Fruit fly (Drosophila melanogaster) Kc167 (cell line): ENCODE results near the gene CG13060.

ENCODE experiments used
- Myc ChIP-seq: fragments of >200 bp; optimal IDR thresholded peaks from 2 replicates; lab custom pipeline; 2017; ENCODE audit warnings: missing external identifiers
- Sin3A ChIP-seq: fragments of >200 bp; optimal IDR thresholded peaks from 2 replicates; lab custom pipeline; 2018; ENCODE audit warnings: missing external identifiers
- h ChIP-seq: fragments of >200 bp; optimal IDR thresholded peaks from 3 replicates; lab custom pipeline; 2018; ENCODE audit warnings: missing external identifiers
- insv ChIP-seq: fragments of >200 bp; optimal IDR thresholded peaks from 3 replicates; lab custom pipeline; 2018; ENCODE audit warnings: missing external identifiers
- psq ChIP-seq: fragments of >200 bp; optimal IDR thresholded peaks from 2 replicates; lab custom pipeline; 2017; ENCODE audit warnings: missing external identifiers
- ttk ChIP-seq: sonication (Bioruptor generic); optimal IDR thresholded peaks from 2 replicates; lab custom pipeline; 2017; ENCODE audit warnings: missing external identifiers

CG13060 gene

DNA sequence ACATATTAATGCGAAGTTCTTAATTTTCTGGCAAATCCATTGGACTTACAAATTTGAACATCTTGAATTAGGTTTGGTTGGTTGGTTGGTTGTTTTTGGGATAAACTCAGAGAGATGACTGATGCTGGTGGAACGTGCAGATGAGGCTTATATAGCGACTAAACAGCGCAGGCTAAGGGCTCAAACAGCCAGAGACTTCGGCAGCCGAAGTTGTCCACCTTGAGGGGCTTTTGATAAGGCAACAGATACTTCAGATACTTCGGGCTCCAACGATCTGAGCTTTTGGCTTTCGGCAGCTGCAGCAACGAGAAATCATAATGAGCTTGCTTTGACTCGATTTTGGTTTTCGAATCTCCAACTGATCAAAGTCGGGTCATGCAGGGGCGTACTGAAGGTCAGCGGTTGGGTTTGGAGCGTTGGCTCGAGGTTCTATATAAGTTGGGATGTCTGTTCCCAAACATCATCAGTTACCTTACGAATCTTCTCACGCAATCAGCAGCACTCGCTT lies at the start of gene CG13060, which contains the start of gene CG13041:
Gene CG13060, plus strand, starts transcription at position 458 of the 508 bp plus-strand sequence.
Gene CG13041, minus strand, starts transcription at position 128 of the 508 bp plus-strand sequence.
- no peak for TF ChIP-seq insv (lab: Kevin White, UChicago)
- no peak for TF ChIP-seq h (lab: Kevin White, UChicago)
- no peak for TF ChIP-seq ttk
- no peak for TF ChIP-seq psq (lab: Kevin White, UChicago)
- no peak for TF ChIP-seq Sin3A (lab: Kevin White, UChicago)
- no peak for TF ChIP-seq Myc (lab: Kevin White, UChicago)

DNA sequence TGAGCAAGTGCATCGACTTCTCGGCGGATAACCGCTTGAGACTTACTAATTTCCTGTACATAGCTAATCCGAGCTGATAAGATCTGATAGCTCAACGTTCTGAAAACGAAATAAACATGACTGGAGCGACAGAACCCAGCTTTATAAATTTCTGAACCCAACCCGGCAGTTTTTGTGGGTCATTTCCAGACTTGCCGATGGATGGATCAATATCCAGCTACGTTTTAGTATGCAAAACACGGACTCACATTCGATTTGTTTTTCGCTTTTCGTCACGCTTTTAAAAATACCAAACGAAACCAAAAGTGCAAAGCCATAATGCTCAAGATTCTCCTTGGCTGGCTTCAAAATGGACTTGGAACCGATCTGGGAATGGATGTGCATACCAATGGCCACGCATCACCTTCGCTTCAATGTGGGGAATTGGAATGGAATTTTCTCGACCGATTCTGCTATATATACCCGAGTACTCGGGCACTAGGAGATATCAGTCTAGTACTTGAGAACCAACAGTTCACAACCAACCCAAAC lies 48.8 kb upstream of the CG13060 start, which contains the start of the genes CG34248 and CG13067:
Gene CG34248, minus strand, starts transcription at position 101 of the 531 bp plus-strand sequence.
Gene CG13067, plus strand, starts transcription at position 481 of the 531 bp plus-strand sequence.
- TF ChIP-seq insv (lab: Kevin White, UChicago) = no peak
- no peak for TF ChIP-seq h (lab: Kevin White, UChicago)
- no peak for TF ChIP-seq psq (lab: Kevin White, UChicago)
- TF ChIP-seq Myc (lab: Kevin White, UChicago) = no peak
- no peak for TF ChIP-seq Sin3A (lab: Kevin White, UChicago)
- no peak for TF ChIP-seq ttk

DNA sequence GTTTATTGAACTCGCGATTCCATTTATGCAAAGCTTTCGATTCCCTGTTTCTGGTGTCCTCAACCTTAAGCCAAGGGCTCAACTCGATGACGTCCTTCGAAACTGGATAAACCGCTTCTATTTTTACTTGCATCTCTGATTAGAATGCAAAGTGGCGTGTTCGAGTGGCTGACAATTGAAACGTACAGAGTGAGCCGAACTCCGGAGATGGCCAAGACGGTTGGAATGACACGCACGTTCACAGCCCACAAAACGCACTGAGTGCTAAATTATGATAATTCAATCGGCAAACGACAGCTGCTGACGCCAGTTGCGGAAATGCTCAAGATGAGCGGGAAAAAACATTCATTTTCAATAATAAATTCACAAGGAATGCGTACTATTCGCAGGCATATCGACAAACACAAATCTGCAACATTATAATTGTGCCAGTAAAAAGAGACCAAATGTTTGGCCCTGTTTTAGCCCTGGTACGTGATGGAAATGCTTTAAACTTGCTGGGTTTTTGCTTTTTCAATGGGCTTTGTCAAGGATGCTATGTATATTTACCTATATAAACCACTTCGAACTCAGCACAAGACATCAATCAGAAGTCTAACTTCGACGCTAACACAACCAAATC lies 47.2 kb upstream of the CG13060 start, which contains the start of gene CG13066:
Gene CG13066, plus strand, starts transcription at position 572 of the 622 bp plus-strand sequence.
- TF ChIP-seq psq (lab: Kevin White, UChicago) = no peak
- no peak for TF ChIP-seq Myc (lab: Kevin White, UChicago)
- TF ChIP-seq ttk = no peak
- TF ChIP-seq Sin3A (lab: Kevin White, UChicago) = no peak
- no peak for TF ChIP-seq h (lab: Kevin White, UChicago)
- no peak for TF ChIP-seq insv (lab: Kevin White, UChicago)

DNA sequence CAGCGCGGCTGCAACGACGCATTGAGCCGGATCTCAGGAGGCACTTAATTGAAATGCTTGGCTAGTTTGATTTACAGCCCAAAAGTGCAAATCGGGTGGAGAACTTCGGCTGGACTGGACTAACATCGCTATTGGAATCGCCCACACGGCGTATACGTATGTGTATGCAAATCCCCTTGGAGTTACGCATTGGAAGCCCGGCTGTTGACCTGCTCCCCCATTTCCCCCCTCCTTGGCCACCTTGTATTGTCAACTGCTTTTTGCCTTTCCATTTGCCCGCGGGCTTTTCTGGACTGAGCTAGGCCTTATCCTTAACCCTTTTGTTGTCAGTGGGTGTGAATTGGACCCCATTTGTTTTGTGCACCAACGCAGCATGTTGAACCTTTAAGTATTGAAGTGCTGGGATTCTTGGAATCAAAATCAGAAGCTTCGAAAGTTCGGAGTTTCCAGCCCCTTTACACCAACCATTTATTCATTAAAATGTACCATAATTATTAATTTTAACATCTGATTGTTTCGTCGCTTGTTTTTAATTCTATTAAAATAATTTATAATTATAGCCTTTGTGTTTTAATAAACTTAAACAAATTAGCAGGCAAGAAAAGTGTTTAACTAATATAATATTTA lies 44.2 kb upstream of the CG13060 start:
- no peak for TF ChIP-seq Sin3A (lab: Kevin White, UChicago)
- no peak for TF ChIP-seq h (lab: Kevin White, UChicago)
- no peak for TF ChIP-seq insv (lab: Kevin White, UChicago)
- TF ChIP-seq Myc (lab: Kevin White, UChicago) = no peak

DNA sequence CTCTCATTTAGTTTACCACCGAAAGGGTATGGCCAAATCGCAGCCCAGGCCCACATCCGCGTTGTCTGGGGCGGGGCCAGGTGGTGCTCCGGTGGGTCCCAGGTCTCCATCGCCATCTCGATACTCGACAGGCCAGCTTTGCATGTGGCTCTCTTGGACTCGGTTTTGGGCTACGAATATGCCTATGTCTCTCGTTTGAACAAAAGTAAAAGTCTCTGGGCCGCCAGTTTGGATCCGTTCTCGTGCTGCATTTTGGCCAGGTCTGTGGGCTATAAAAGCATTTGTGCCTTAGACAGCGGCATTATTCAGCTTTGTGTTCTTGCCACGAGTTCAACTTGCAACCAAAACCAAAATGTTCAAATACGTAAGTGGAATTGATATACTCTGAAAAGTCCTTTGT lies 42.5 kb upstream of the CG13060 start, which contains the start of gene CG13065:
Gene CG13065, plus strand, starts transcription at position 301 of the 400 bp plus-strand sequence.
- TF ChIP-seq h (lab: Kevin White, UChicago) = no peak
- no peak for TF ChIP-seq Myc (lab: Kevin White, UChicago)
- TF ChIP-seq insv (lab: Kevin White, UChicago) = no peak
- no peak for TF ChIP-seq ttk
- TF ChIP-seq psq (lab: Kevin White, UChicago) = no peak
- TF ChIP-seq Sin3A (lab: Kevin White, UChicago) = no peak

DNA sequence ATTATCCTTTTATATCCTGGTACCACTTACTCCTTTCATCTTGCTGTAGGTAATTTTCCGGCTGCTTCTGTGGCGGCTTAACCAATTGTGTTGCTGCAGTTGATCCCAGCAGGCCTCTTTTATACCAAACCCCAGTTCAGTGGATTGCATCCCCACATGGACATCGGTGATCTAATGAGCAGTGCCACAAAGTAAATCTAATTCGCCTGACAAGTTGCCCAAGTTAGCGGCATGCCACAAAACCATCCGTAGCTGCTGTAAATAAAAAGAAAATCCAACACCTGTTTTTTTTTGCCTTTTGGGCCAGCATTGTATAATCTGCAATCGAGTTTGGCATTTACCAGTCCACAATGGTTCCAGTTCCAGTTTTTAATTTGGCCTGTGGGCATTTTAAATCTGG lies 40.5 kb upstream of the CG13060 start, which contains the start of gene CG13050:
Gene CG13050, minus strand, starts transcription at position 101 of the 400 bp plus-strand sequence.
- no peak for TF ChIP-seq Sin3A (lab: Kevin White, UChicago)
- no peak for TF ChIP-seq insv (lab: Kevin White, UChicago)
- no peak for TF ChIP-seq h (lab: Kevin White, UChicago)
- TF ChIP-seq ttk = no peak
- no peak for TF ChIP-seq psq (lab: Kevin White, UChicago)
- no peak for TF ChIP-seq Myc (lab: Kevin White, UChicago)

DNA sequence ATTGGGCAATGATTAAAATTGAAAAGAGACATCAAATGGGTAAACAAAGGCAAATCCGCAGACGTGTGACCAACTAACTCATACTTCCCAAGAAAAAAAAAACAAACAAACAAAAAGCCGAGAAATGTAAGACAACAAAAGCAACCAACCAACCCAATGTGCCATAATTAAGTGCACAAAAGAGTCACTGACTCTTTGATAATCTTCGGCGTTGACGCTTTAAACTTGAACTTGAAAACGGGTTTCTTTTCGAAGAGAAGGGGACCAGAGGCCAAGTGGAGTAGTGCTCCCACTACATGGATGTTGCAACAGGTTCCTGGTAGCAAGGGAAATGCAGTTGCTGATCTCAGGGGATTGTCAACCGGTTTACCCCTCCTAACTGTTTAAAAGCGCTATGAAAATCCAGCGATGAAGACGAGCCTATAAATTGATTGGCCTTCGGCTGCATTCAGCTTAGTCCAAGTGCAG lies 39.6 kb upstream of the CG13060 start, which contains the start of gene CG13064:
Gene CG13064, plus strand, starts transcription at position 418 of the 468 bp plus-strand sequence.
- no peak for TF ChIP-seq Myc (lab: Kevin White, UChicago)
- no peak for TF ChIP-seq psq (lab: Kevin White, UChicago)
- TF ChIP-seq h (lab: Kevin White, UChicago) = no peak
- no peak for TF ChIP-seq ttk
- no peak for TF ChIP-seq insv (lab: Kevin White, UChicago)
- no peak for TF ChIP-seq Sin3A (lab: Kevin White, UChicago)

DNA sequence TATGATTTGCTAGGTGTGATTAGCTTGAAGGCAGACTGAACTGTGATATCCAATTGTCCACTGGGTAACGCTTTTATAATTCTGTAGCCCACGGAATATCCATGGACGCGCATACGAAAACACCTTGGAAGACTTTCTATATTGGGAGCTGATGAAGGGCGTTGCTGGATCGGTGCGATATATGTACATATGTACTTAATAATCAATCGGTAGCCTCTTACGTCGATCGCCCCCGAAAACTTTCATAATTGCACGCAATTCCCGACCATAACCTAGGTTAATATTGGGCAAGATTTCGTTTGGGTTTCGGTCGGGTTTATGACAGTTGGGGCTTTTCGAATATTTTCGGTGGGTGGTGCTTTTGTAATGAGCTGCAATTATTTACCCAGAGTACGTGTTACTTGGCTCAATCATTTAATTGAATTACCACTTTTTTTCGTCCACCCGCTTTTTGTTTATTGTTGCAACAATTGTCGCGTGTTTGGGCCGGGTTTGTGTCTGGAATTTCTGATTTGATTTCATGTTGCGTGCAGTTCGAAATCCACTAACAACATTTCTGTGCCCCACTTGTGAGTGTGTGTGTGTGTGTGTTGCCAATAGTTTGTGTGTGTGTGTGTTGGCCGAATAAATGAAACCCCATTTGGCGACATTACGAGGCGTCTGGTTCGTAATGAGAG lies 37.6 kb upstream of the CG13060 start, which contains the start of gene CG13049:
Gene CG13049, minus strand, starts transcription at position 51 of the 677 bp plus-strand sequence.
- TF ChIP-seq insv (lab: Kevin White, UChicago) (no peak), h (lab: Kevin White, UChicago) (no peak), psq (lab: Kevin White, UChicago) (no peak), Myc (lab: Kevin White, UChicago) (no peak), Sin3A (lab: Kevin White, UChicago) (no peak), ttk (no peak)

DNA sequence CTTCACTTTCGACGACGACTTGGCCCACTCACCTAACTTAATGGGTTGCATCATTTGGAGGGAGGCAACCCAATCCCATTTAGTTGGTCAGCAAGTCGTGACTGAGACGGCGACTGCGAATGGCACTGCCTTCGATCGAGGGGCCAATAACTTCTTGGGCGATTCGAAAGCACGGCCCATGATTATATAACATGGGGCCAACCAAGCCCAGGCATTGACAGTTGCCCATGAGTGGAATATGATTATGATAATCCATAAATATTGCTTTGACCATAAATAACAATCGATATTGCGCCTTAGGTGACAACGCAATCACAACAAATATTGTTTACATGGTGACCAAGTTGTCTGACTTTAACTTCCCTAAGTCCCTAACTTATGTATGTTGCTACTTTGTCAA lies 35.8 kb upstream of the CG13060 start, which contains the start of gene CG13048:
Gene CG13048, minus strand, starts transcription at position 101 of the 400 bp plus-strand sequence.
- TF ChIP-seq h (lab: Kevin White, UChicago) (no peak), Sin3A (lab: Kevin White, UChicago) (no peak), psq (lab: Kevin White, UChicago) (no peak), insv (lab: Kevin White, UChicago) (no peak), Myc (lab: Kevin White, UChicago) (no peak), ttk (no peak)

DNA sequence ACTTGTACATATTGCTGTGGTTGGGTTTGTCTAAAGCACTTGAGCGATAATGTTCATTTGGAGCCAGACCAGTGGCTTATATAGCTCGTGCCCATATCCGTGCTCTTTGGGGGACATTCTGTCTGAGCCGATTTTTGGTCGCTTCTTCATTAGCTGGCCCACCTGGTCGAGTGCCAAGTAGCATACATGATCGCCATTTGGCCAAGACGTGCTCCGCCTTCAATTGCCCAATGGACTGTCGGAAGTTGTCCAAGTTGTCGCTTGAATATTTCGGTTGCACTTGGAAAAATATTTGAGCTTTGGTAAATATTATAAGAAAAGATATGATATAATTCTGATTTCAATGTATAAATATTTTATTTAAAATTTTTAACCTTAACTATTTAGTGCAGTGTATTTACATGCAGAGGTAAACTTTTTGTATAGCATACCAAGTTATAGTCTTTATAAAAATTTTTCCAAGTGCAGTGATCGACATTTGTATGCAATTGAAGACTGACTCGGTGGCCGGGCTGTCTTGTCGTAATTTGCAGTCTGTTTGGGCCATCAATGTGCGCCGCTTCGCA lies 34.2 kb upstream of the CG13060 start, which contains the start of gene CG13047:
Gene CG13047, minus strand, starts transcription at position 51 of the 566 bp plus-strand sequence.
- TF ChIP-seq insv (lab: Kevin White, UChicago) = no peak
- no peak for TF ChIP-seq Myc (lab: Kevin White, UChicago)
- no peak for TF ChIP-seq h (lab: Kevin White, UChicago)
- no peak for TF ChIP-seq psq (lab: Kevin White, UChicago)
- no peak for TF ChIP-seq ttk
